Fruit fly (Drosophila melanogaster) whole organism, prepupa: ENCODE measurements around the gene mask.

Experiments used
- CG1621 ChIP-seq: fragments of 200-800 bp; sonication (Bioruptor generic); optimal IDR thresholded peaks from 3 replicates; lab custom pipeline; 2018; ENCODE audit warnings: missing biosample characterization, mild to moderate bottlenecking, missing genetic modification characterization
- CG16779 ChIP-seq: fragments of 200-800 bp; sonication (Bioruptor generic); optimal IDR thresholded peaks from 3 replicates; lab custom pipeline; 2017; ENCODE audit warnings: missing biosample characterization, mild to moderate bottlenecking, missing genetic modification characterization
- CG4318 ChIP-seq: fragments of 200-800 bp; sonication (Bioruptor generic); optimal IDR thresholded peaks from 3 replicates; lab custom pipeline; 2017; ENCODE audit warnings: missing biosample characterization, mild to moderate bottlenecking, missing genetic modification characterization
- CG6163 ChIP-seq: fragments of 200-800 bp; sonication (Bioruptor generic); IDR thresholded peaks from 3 replicates; pipeline ENCODE4 v1.3.6; 2022; ENCODE audit warnings: missing biosample characterization, missing genetic modification characterization
- CG6276 ChIP-seq: fragments of 200-800 bp; sonication (Bioruptor generic); optimal IDR thresholded peaks from 2 replicates; lab custom pipeline; 2017; ENCODE audit warnings: missing biosample characterization, mild to moderate bottlenecking, missing genetic modification characterization
- Eip78C ChIP-seq: fragments of 200-800 bp; sonication (Bioruptor generic); peaks from one replicate; lab custom pipeline; 2016; ENCODE audit warnings: missing biosample characterization, missing genetic modification characterization
- Ets96B ChIP-seq: fragments of 200-800 bp; optimal IDR thresholded peaks from 2 replicates; lab custom pipeline; 2019; ENCODE audit warnings: missing biosample characterization, mild to moderate bottlenecking, missing genetic modification characterization, moderate library complexity
- Hr39 ChIP-seq: fragments of 200-800 bp; sonication (Bioruptor generic); optimal IDR thresholded peaks from 2 replicates; lab custom pipeline; 2016; ENCODE audit warnings: missing biosample characterization, missing genetic modification characterization
- Smox ChIP-seq: fragments of 200-800 bp; sonication (Bioruptor generic); optimal IDR thresholded peaks from 3 replicates; lab custom pipeline; 2016; ENCODE audit warnings: missing biosample characterization, missing genetic modification characterization
- Sox102F ChIP-seq: fragments of 200-800 bp; sonication (Bioruptor generic); optimal IDR thresholded peaks from 2 replicates; lab custom pipeline; 2016; ENCODE audit warnings: missing biosample characterization, mild to moderate bottlenecking, missing genetic modification characterization
- Sox14 ChIP-seq: fragments of 200-800 bp; sonication (Bioruptor generic); optimal IDR thresholded peaks from 3 replicates; lab custom pipeline; 2016; ENCODE audit warnings: missing biosample characterization, missing genetic modification characterization
- Sox15 ChIP-seq: fragments of 200-800 bp; sonication (Bioruptor generic); optimal IDR thresholded peaks from 3 replicates; lab custom pipeline; 2016; ENCODE audit warnings: missing biosample characterization, missing genetic modification characterization
- esn ChIP-seq: fragments of 200-800 bp; sonication (Bioruptor generic); optimal IDR thresholded peaks from 2 replicates; lab custom pipeline; 2016; ENCODE audit warnings: missing biosample characterization, mild to moderate bottlenecking, missing genetic modification characterization, moderate library complexity
- fkh ChIP-seq: fragments of 200-800 bp; sonication (Bioruptor generic); optimal IDR thresholded peaks from 3 replicates; lab custom pipeline; 2017; ENCODE audit warnings: missing biosample characterization, mild to moderate bottlenecking, missing genetic modification characterization, moderate library complexity
- salr ChIP-seq, 2 experiments: fragments of 200-800 bp; sonication (Bioruptor generic); optimal IDR thresholded peaks; 3 replicates each; lab custom pipeline; 2016 to 2018; ENCODE audit warnings: missing biosample characterization in 2 of 2, missing genetic modification characterization in 2 of 2, mild to moderate bottlenecking in 1 of 2

mask gene

dm6 chr3R:24298534-24298936 lies 68.2 kb downstream of the mask start (continued):
- TF ChIP-seq Hr39 (GFP tag; lab: Kevin White, UChicago) (peak; percentile 39), fkh (GFP tag; lab: Kevin White, UChicago) (peak; percentile 84), Ets96B (tag; lab: Kevin White, UChicago) (peak; percentile 24), salr (GFP tag; optimal IDR thresholded peaks at IDR 0.05; lab: Kevin White, UChicago) (peak in 1 of 2 experiments; percentile 22), Sox15 (GFP tag; lab: Kevin White, UChicago) (no peak)

dm6 chr3R:24299148-24299547 lies 68.8 kb downstream of the mask start:
- TF ChIP-seq CG1621 (no peak), Eip78C (no peak), Smox (GFP tag; lab: Kevin White, UChicago) (no peak), CG6163 (no peak), CG4318 (GFP tag; lab: Kevin White, UChicago) (no peak), CG6276 (GFP tag; lab: Kevin White, UChicago) (no peak), esn (no peak), Sox14 (GFP tag; lab: Kevin White, UChicago) (no peak), CG16779 (no peak), Sox102F (GFP tag; lab: Kevin White, UChicago) (no peak)
- TF ChIP-seq, all 60 proteins: peak for 0
